Fruit fly (Drosophila melanogaster): ENCODE data around the gene shep.

Gene shep

DNA sequence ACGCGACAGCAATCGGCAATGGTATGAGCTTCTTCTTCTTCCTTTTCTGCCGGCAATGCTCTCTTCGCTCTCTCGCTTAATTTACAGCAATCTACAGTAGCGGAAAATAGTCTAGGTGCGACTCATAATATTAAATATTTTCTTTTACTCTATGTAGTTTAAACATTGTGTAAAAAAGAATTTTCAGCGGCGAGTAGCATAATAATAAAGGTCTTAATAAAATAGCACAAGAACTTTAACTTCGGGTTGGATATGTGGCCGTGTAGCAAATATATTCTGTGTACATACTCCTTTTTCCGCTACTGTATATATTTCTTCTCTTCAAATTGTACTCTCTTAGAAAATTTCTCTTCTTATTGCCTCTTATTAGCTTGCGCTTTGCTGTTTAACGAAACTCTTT lies at the start of gene shep (continued):
- TF ChIP-seq inv (GFP tag; IDR thresholded peaks at IDR 0.05; ENCODE audit: partially characterized antibody), result no peak
- TF ChIP-seq sqz (GFP tag; optimal IDR thresholded peaks at IDR 0.05), result peak; percentile 78
- peak; percentile 57 for TF ChIP-seq CG1024 (GFP tag; IDR thresholded peaks at IDR 0.05)
- TF ChIP-seq ci (GFP tag; IDR thresholded peaks at IDR 0.05), result peak; percentile 93
- TF ChIP-seq pum (GFP tag; optimal IDR thresholded peaks at IDR 0.05), result peak; percentile 56
- TF ChIP-seq dmrt11E (tag; optimal IDR thresholded peaks at IDR 0.05), result peak; percentile 90
- TF ChIP-seq sens-2 (GFP tag; IDR thresholded peaks at IDR 0.05), result peak; percentile 63
- no peak for TF ChIP-seq CG2199 (GFP tag; IDR thresholded peaks at IDR 0.05)
- TF ChIP-seq Hmx (GFP tag; optimal IDR thresholded peaks at IDR 0.05), result peak; percentile 73
- peak; percentile 86 for TF ChIP-seq Spps (tag; optimal IDR thresholded peaks at IDR 0.05)
- peak; percentile 80 for TF ChIP-seq CG10462 (GFP tag; optimal IDR thresholded peaks at IDR 0.05)
- peak; percentile 71 for TF ChIP-seq abd-A (tag; optimal IDR thresholded peaks at IDR 0.05)
- TF ChIP-seq E2f1 (GFP tag; IDR thresholded peaks at IDR 0.05), result peak; percentile 91
- TF ChIP-seq CG1603 (tag; optimal IDR thresholded peaks at IDR 0.05), result peak; percentile 84
- peak; percentile 73 for TF ChIP-seq CG11723 (GFP tag; optimal IDR thresholded peaks at IDR 0.05)
- peak; percentile 93 for TF ChIP-seq nmo (GFP tag; optimal IDR thresholded peaks at IDR 0.05)
- TF ChIP-seq ap (GFP tag; IDR thresholded peaks at IDR 0.05), result peak; percentile 74
- peak; percentile 66 to 92 for TF ChIP-seq Hr51 (GFP tag; optimal IDR thresholded peaks at IDR 0.05)
- peak; percentile 59 for TF ChIP-seq CG43689 (GFP tag; IDR thresholded peaks at IDR 0.05)
- TF ChIP-seq CG4404 (GFP tag; IDR thresholded peaks at IDR 0.05), result peak; percentile 83
- peak; percentile 78 for TF ChIP-seq jigr1 (GFP tag; IDR thresholded peaks at IDR 0.05)
- peak; percentile 76 for TF ChIP-seq CG8281 (tag; optimal IDR thresholded peaks at IDR 0.05)
- peak; percentile 52 for TF ChIP-seq CG8944 (GFP tag; optimal IDR thresholded peaks at IDR 0.05)
- TF ChIP-seq CG10979 (tag; optimal IDR thresholded peaks at IDR 0.05), result peak; percentile 92
- peak in 1 of 2 experiments; percentile 49 for TF ChIP-seq crp (GFP tag; optimal IDR thresholded peaks at IDR 0.05)
- TF ChIP-seq CG2712 (tag; optimal IDR thresholded peaks at IDR 0.05), result peak; percentile 93
- peak; percentile 68 for TF ChIP-seq CG17802 (tag; optimal IDR thresholded peaks at IDR 0.05)
- TF ChIP-seq Camta (GFP tag; optimal IDR thresholded peaks at IDR 0.05), result peak; percentile 80
- TF ChIP-seq sens (GFP tag), result peak; percentile 98
- 0 out of 2 replicates have a peak, but pooled peaks have one; percentile 38 for TF ChIP-seq Lim3 (GFP tag; IDR thresholded peaks at IDR 0.05)
- TF ChIP-seq CG5180 (GFP tag; optimal IDR thresholded peaks at IDR 0.05), result peak; percentile 62
- peak; percentile 84 for TF ChIP-seq Vsx1 (GFP tag; optimal IDR thresholded peaks at IDR 0.05)
- peak; percentile 62 for TF ChIP-seq schlank (tag; optimal IDR thresholded peaks at IDR 0.05)
- peak; percentile 95 for TF ChIP-seq dysf (GFP tag; IDR thresholded peaks at IDR 0.05)
- peak; percentile 87 for TF ChIP-seq seq (GFP tag; IDR thresholded peaks at IDR 0.05)
- TF ChIP-seq CG7271 (tag; optimal IDR thresholded peaks at IDR 0.05), result peak; percentile 83
- no peak for TF ChIP-seq grn (GFP tag; optimal IDR thresholded peaks at IDR 0.05)
- peak; percentile 86 for TF ChIP-seq CG9932 (GFP tag; IDR thresholded peaks at IDR 0.05)
- TF ChIP-seq cg (GFP tag; optimal IDR thresholded peaks at IDR 0.05), result no peak
- no peak for TF ChIP-seq z (GFP tag; IDR thresholded peaks at IDR 0.05)
- TF ChIP-seq pita (GFP tag; optimal IDR thresholded peaks at IDR 0.05), result no peak
- TF ChIP-seq tna (GFP tag; IDR thresholded peaks at IDR 0.05; ENCODE audit: partially characterized antibody), result no peak
- 0 out of 4 replicates have a peak, but pooled peaks have one; percentile 39 for TF ChIP-seq Dll (GFP tag; IDR thresholded peaks at IDR 0.05; ENCODE audit: partially characterized antibody)
- TF ChIP-seq mam (GFP tag; optimal IDR thresholded peaks at IDR 0.05), result peak; percentile 84
- peak; percentile 45 for TF ChIP-seq Myb (GFP tag; optimal IDR thresholded peaks at IDR 0.05)
- TF ChIP-seq CG13287 (GFP tag; IDR thresholded peaks at IDR 0.05; ENCODE audit: partially characterized antibody), result no peak
- peak; percentile 57 for TF ChIP-seq CG31365 (tag; optimal IDR thresholded peaks at IDR 0.05)
- TF ChIP-seq CG11247 (GFP tag; IDR thresholded peaks at IDR 0.05), result peak; percentile 85
- TF ChIP-seq repo (GFP tag; optimal IDR thresholded peaks at IDR 0.05), result peak; percentile 51
- TF ChIP-seq ac (GFP tag; optimal IDR thresholded peaks at IDR 0.05), result peak; percentile 69

Data from whole organism, embryonic.